Worm (Caenorhabditis elegans): Measurements from ENCODE around the gene srh-284.

Gene srh-284

ce11 chrV:17818567-17818966, 51.2 kb downstream of the srh-284 start, which contains the start of gene srh-298:
Gene srh-298, plus strand, starts transcription at chrV:17818867.
- TF ChIP-seq lin-11 (tag; optimal IDR thresholded peaks at IDR 0.05), result no peak
- no peak for TF ChIP-seq ceh-82 (tag; optimal IDR thresholded peaks at IDR 0.05)
